1 fruit fly cellular context compared by ENCODE assay signal in the genomic region with DNA sequence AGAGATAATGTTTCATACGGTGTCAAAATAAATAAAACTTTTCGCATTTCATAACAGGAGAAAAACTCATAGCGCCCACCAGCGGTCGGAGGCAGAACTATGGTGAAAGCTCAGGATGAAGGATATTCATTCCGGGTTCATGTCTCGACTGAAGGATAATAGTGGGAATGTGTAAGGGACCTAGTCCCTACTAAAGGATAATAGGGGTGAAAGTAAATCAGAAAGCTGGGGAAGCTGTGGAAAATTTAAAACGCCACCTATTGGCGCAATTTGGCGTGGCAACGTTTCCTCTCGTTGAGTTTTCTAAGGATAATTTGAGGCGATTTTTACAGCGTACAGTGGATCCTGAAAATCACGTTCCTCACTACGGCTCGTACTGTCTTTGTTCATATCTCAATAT.
A peak's percentile ranks its signal among the peaks of the same experiment; 100 is the strongest.
TF ChIP-seq lines count a peak whose summit lies in the region.

No protein-coding gene starts in this region.

TF ChIP-seq in whole organism, embryonic, 481 proteins besides CTCF, POLR2A, EP300 and RAD21 (continued from another document):
- TF ChIP-seq fd96Cb (tag; optimal IDR thresholded peaks at IDR 0.05; lab: Kevin White, UChicago) (no peak), CG3726 (GFP tag; IDR thresholded peaks at IDR 0.05; lab: Robert Waterston, UW) (no peak), Hr51 (GFP tag; optimal IDR thresholded peaks at IDR 0.05; lab: Kevin White, UChicago) (no peak), CG4707 (GFP tag; optimal IDR thresholded peaks at IDR 0.05; lab: Kevin White, UChicago) (peak; percentile 9), kah (GFP tag; optimal IDR thresholded peaks at IDR 0.05; lab: Kevin White, UChicago) (no peak), CG14441 (GFP tag; IDR thresholded peaks at IDR 0.05; lab: Robert Waterston, UW) (no peak), CG2199 (GFP tag; IDR thresholded peaks at IDR 0.05; lab: Robert Waterston, UW) (0 out of 3 replicates have a peak, but pooled peaks have one; percentile 37), CG17829 (tag; optimal IDR thresholded peaks at IDR 0.05; lab: Kevin White, UChicago) (peak; percentile 24), CG33213 (GFP tag; optimal IDR thresholded peaks at IDR 0.05; lab: Kevin White, UChicago) (no peak), crp (GFP tag; optimal IDR thresholded peaks at IDR 0.05; lab: Kevin White, UChicago) (no peak), CG2678 (tag; optimal IDR thresholded peaks at IDR 0.05; lab: Kevin White, UChicago) (no peak), H15 (GFP tag; IDR thresholded peaks at IDR 0.05; lab: Robert Waterston, UW) (no peak), wdn (GFP tag; IDR thresholded peaks at IDR 0.05; lab: Robert Waterston, UW) (no peak), CG17359 (tag; optimal IDR thresholded peaks at IDR 0.05; lab: Kevin White, UChicago) (no peak), dmrt99B (tag; optimal IDR thresholded peaks at IDR 0.05; lab: Kevin White, UChicago) (no peak), gce (GFP tag; IDR thresholded peaks at IDR 0.05; lab: Robert Waterston, UW) (no peak), shn (GFP tag; optimal IDR thresholded peaks at IDR 0.05; lab: Kevin White, UChicago) (no peak), CG10147 (GFP tag; optimal IDR thresholded peaks at IDR 0.05; lab: Kevin White, UChicago) (no peak), D19B (GFP tag; optimal IDR thresholded peaks at IDR 0.05; lab: Kevin White, UChicago) (no peak), CG9727 (GFP tag; optimal IDR thresholded peaks at IDR 0.05; lab: Kevin White, UChicago) (peak; percentile 41), disco-r (GFP tag; optimal IDR thresholded peaks at IDR 0.05; lab: Kevin White, UChicago) (no peak), CG4854 (GFP tag; optimal IDR thresholded peaks at IDR 0.05; lab: Kevin White, UChicago) (no peak), CG8765 (GFP tag; IDR thresholded peaks at IDR 0.05; lab: Robert Waterston, UW) (no peak), usp (GFP tag; optimal IDR thresholded peaks at IDR 0.05; lab: Kevin White, UChicago) (no peak), CG13894 (tag; optimal IDR thresholded peaks at IDR 0.05; lab: Kevin White, UChicago) (no peak), CG31224 (GFP tag; IDR thresholded peaks at IDR 0.05; lab: Robert Waterston, UW) (no peak), CG4360 (GFP tag; IDR thresholded peaks at IDR 0.05; lab: Robert Waterston, UW) (no peak), CG13424 (tag; optimal IDR thresholded peaks at IDR 0.05; lab: Kevin White, UChicago) (peak; percentile 21), salm (tag; optimal IDR thresholded peaks at IDR 0.05; lab: Kevin White, UChicago) (no peak), CG3407 (GFP tag; optimal IDR thresholded peaks at IDR 0.05; lab: Kevin White, UChicago) (no peak), CG16813 (GFP tag; IDR thresholded peaks at IDR 0.05; lab: Robert Waterston, UW; ENCODE audit: partially characterized antibody) (no peak), unpg (GFP tag; optimal IDR thresholded peaks at IDR 0.05; lab: Kevin White, UChicago) (no peak), Dip3 (GFP tag; optimal IDR thresholded peaks at IDR 0.05; lab: Kevin White, UChicago) (no peak), CG3995 (GFP tag; optimal IDR thresholded peaks at IDR 0.05; lab: Kevin White, UChicago) (no peak), Opbp (GFP tag; IDR thresholded peaks at IDR 0.05; lab: Robert Waterston, UW; ENCODE audit: partially characterized antibody) (no peak), CG10321 (GFP tag; IDR thresholded peaks at IDR 0.05; lab: Robert Waterston, UW) (no peak), CG31441 (GFP tag; IDR thresholded peaks at IDR 0.05; lab: Robert Waterston, UW) (no peak), CG8924 (tag; optimal IDR thresholded peaks at IDR 0.05; lab: Kevin White, UChicago) (no peak), CG1529 (GFP tag; optimal IDR thresholded peaks at IDR 0.05; lab: Kevin White, UChicago) (no peak), CG4617 (GFP tag; optimal IDR thresholded peaks at IDR 0.05; lab: Kevin White, UChicago; ENCODE audit: borderline replicate concordance) (no peak)
TF ChIP-seq in whole organism, embryonic: peak in this region for 58.
